Worm (Caenorhabditis elegans) whole organism, mixed stage, embryonic: ENCODE measurements around the gene sre-46.

Experiments
- ceh-83 ChIP-seq: fragments of 200-800 bp; sonication (Bioruptor generic); optimal IDR thresholded peaks from 2 replicates; lab custom pipeline; 2018; ENCODE audit warnings: mild to moderate bottlenecking, missing genetic modification characterization, missing compliant biosample characterization
- ces-1 ChIP-seq: fragments of 150-350 bp; optimal IDR thresholded peaks from 2 replicates; lab custom pipeline; 2014; ENCODE audit warnings: missing biosample characterization, missing genetic modification reagents, missing genetic modification characterization
- cnd-1 ChIP-seq: fragments of 200-800 bp; sonication (Bioruptor generic); optimal IDR thresholded peaks from 2 replicates; lab custom pipeline; 2018; ENCODE audit warnings: mild to moderate bottlenecking, missing genetic modification characterization, missing compliant biosample characterization
- drap-1 ChIP-seq: fragments of 200-800 bp; sonication (Bioruptor generic); optimal IDR thresholded peaks from 3 replicates; lab custom pipeline; 2018; ENCODE audit warnings: mild to moderate bottlenecking, missing genetic modification characterization, missing compliant biosample characterization
- elt-3 ChIP-seq: fragments of 150-350 bp; optimal IDR thresholded peaks from 2 replicates; lab custom pipeline; 2014; ENCODE audit warnings: missing biosample characterization, missing genetic modification characterization
- mab-5 ChIP-seq: fragments of 150-350 bp; optimal IDR thresholded peaks from 2 replicates; lab custom pipeline; 2014; ENCODE audit warnings: missing biosample characterization, missing genetic modification characterization
- nhr-12 ChIP-seq: fragments of 150-350 bp; optimal IDR thresholded peaks from 2 replicates; lab custom pipeline; 2014; ENCODE audit warnings: missing biosample characterization, missing genetic modification characterization
- nhr-237 ChIP-seq: fragments of 150-350 bp; optimal IDR thresholded peaks from 2 replicates; lab custom pipeline; 2014; ENCODE audit warnings: missing biosample characterization, missing genetic modification characterization
- nhr-76 ChIP-seq: sonication (generic microtip); optimal IDR thresholded peaks from 2 replicates; lab custom pipeline; 2017; ENCODE audit warnings: missing biosample characterization, missing genetic modification characterization
- pha-4 ChIP-seq: fragments of 150-350 bp; optimal IDR thresholded peaks from 2 replicates; lab custom pipeline; 2018; ENCODE audit warnings: missing biosample characterization, missing genetic modification reagents, missing genetic modification characterization
- unc-39 ChIP-seq: fragments of 150-350 bp; optimal IDR thresholded peaks from 2 replicates; lab custom pipeline; 2014; ENCODE audit warnings: missing biosample characterization, missing genetic modification characterization
- unc-62 ChIP-seq: fragments of 150-350 bp; optimal IDR thresholded peaks from 2 replicates; lab custom pipeline; 2014; ENCODE audit warnings: missing biosample characterization, missing genetic modification reagents, missing genetic modification characterization
- ztf-11 ChIP-seq: fragments of 150-350 bp; optimal IDR thresholded peaks from 2 replicates; lab custom pipeline; 2014; ENCODE audit warnings: missing biosample characterization, missing genetic modification characterization

ce11 chrII:13765952-13766351 lies 44.8 kb upstream of the sre-46 start, which contains the start of gene arrd-12:
- TF ChIP-seq ces-1 (GFP tag; lab: Kevin White, UChicago) (no peak), unc-62 (GFP tag; lab: Kevin White, UChicago) (no peak), cnd-1 (tag; lab: Kevin White, UChicago) (no peak), pha-4 (tag; lab: Kevin White, UChicago) (no peak), ztf-11 (tag; lab: Kevin White, UChicago) (no peak), nhr-237 (tag; lab: Kevin White, UChicago) (no peak), nhr-12 (tag; lab: Kevin White, UChicago) (no peak), nhr-76 (tag; lab: Kevin White, UChicago) (no peak), unc-39 (no peak), drap-1 (GFP tag; lab: Kevin White, UChicago) (no peak), elt-3 (tag; lab: Kevin White, UChicago) (no peak), ceh-83 (GFP tag; lab: Kevin White, UChicago) (no peak), mab-5 (tag; lab: Kevin White, UChicago) (no peak)
